Fruit fly (Drosophila melanogaster) whole organism, embryonic: Measurements from ENCODE around the gene Tusp.
A peak's percentile ranks its signal among the peaks of the same experiment; 100 is the strongest.

Experiments used
- Adf1 ChIP-seq: fragments of 200-800 bp; sonication (Bioruptor generic); IDR thresholded peaks from 2 replicates; pipeline ENCODE4 v1.3.6; 2022; ENCODE audit warnings: missing biosample characterization, missing genetic modification characterization
- B-H2 ChIP-seq: fragments of 200-800 bp; sonication (Bioruptor generic); optimal IDR thresholded peaks from 2 replicates; lab custom pipeline; 2018; ENCODE audit warnings: missing biosample characterization, mild to moderate bottlenecking, missing genetic modification characterization
- Bgb ChIP-seq: fragments of 200-800 bp; sonication (Bioruptor generic); IDR thresholded peaks from 2 replicates; pipeline ENCODE4 v1.3.6; 2022; ENCODE audit warnings: missing biosample characterization, missing genetic modification characterization; ENCODE audit not compliant: partially characterized antibody
- CG10147 ChIP-seq: fragments of 200-800 bp; sonication (Bioruptor generic); optimal IDR thresholded peaks from 2 replicates; lab custom pipeline; 2019; ENCODE audit warnings: missing biosample characterization, mild to moderate bottlenecking, missing genetic modification characterization, moderate library complexity
- CG10654 ChIP-seq: fragments of 200-800 bp; sonication (Bioruptor generic); optimal IDR thresholded peaks from 2 replicates; lab custom pipeline; 2016; ENCODE audit warnings: missing biosample characterization, missing genetic modification characterization
- CG12391 ChIP-seq: fragments of 200-800 bp; sonication (Bioruptor generic); optimal IDR thresholded peaks from 3 replicates; lab custom pipeline; 2018; ENCODE audit warnings: missing biosample characterization, mild to moderate bottlenecking, missing genetic modification characterization, moderate library complexity
- CG12659 ChIP-seq: fragments of 200-800 bp; sonication (Bioruptor generic); optimal IDR thresholded peaks from 3 replicates; lab custom pipeline; 2017; ENCODE audit warnings: mild to moderate bottlenecking, missing biosample characterization, missing genetic modification reagents, missing genetic modification characterization
- CG13624 ChIP-seq: fragments of 200-800 bp; sonication (Bioruptor generic); optimal IDR thresholded peaks from 2 replicates; lab custom pipeline; 2016; ENCODE audit warnings: missing biosample characterization, missing genetic modification characterization
- CG14860 ChIP-seq: fragments of 200-800 bp; sonication (Bioruptor generic); IDR thresholded peaks from 3 replicates; pipeline ENCODE4 v1.3.6; 2022; ENCODE audit warnings: missing biosample characterization, missing genetic modification characterization; ENCODE audit not compliant: partially characterized antibody
- CG14965 ChIP-seq: fragments of 200-800 bp; sonication (Bioruptor generic); optimal IDR thresholded peaks from 2 replicates; lab custom pipeline; 2016; ENCODE audit warnings: missing biosample characterization, missing genetic modification characterization, borderline replicate concordance
- CG15479 ChIP-seq: fragments of 200-800 bp; sonication (Bioruptor generic); optimal IDR thresholded peaks from 3 replicates; lab custom pipeline; 2019; ENCODE audit warnings: missing biosample characterization, mild to moderate bottlenecking, missing genetic modification characterization, moderate library complexity
- CG17361 ChIP-seq: fragments of 200-800 bp; sonication (Bioruptor generic); IDR thresholded peaks from 3 replicates; pipeline ENCODE4 v1.3.6; 2022; ENCODE audit warnings: missing biosample characterization, missing genetic modification characterization
- CG18599 ChIP-seq: fragments of 200-800 bp; sonication (Bioruptor generic); optimal IDR thresholded peaks from 3 replicates; lab custom pipeline; 2017; ENCODE audit warnings: missing biosample characterization, missing genetic modification characterization, mild to moderate bottlenecking, moderate library complexity, missing genetic modification reagents
- CG3838 ChIP-seq: fragments of 200-800 bp; sonication (Bioruptor generic); optimal IDR thresholded peaks from 3 replicates; lab custom pipeline; 2016; ENCODE audit warnings: missing biosample characterization, missing genetic modification characterization
- CG4424 ChIP-seq: fragments of 200-800 bp; sonication (Bioruptor generic); optimal IDR thresholded peaks from 3 replicates; lab custom pipeline; 2016; ENCODE audit warnings: missing biosample characterization, missing genetic modification characterization
- CG6654 ChIP-seq: fragments of 200-800 bp; sonication (Bioruptor generic); optimal IDR thresholded peaks from 2 replicates; lab custom pipeline; 2017; ENCODE audit warnings: missing biosample characterization, mild to moderate bottlenecking, missing genetic modification characterization
- CG6683 ChIP-seq: fragments of 200-800 bp; sonication (Bioruptor generic); optimal IDR thresholded peaks from 2 replicates; lab custom pipeline; 2017; ENCODE audit warnings: missing biosample characterization, mild to moderate bottlenecking, missing genetic modification characterization, missing genetic modification reagents
- CG9876 ChIP-seq: fragments of 200-800 bp; sonication (Bioruptor generic); optimal IDR thresholded peaks from 2 replicates; lab custom pipeline; 2016; ENCODE audit warnings: missing biosample characterization, missing genetic modification characterization
- Dll ChIP-seq: fragments of 200-800 bp; sonication (Bioruptor generic); IDR thresholded peaks from 4 replicates; pipeline ENCODE4 v1.3.6; 2022; ENCODE audit warnings: missing biosample characterization, missing genetic modification characterization; ENCODE audit not compliant: partially characterized antibody
- Doc2 ChIP-seq: fragments of 200-800 bp; sonication (Bioruptor generic); IDR thresholded peaks from 2 replicates; pipeline ENCODE4 v1.3.6; 2022; ENCODE audit warnings: missing biosample characterization, missing genetic modification characterization
- ERR ChIP-seq: fragments of 200-800 bp; sonication (Bioruptor generic); optimal IDR thresholded peaks from 2 replicates; lab custom pipeline; 2016; ENCODE audit warnings: missing biosample characterization, missing genetic modification characterization
- Hey ChIP-seq: fragments of 200-800 bp; sonication (Bioruptor generic); optimal IDR thresholded peaks from 3 replicates; lab custom pipeline; 2018; ENCODE audit warnings: missing biosample characterization, mild to moderate bottlenecking, missing genetic modification characterization
- Hr51 ChIP-seq, 2 experiments: fragments of 200-800 bp; sonication (Bioruptor generic); optimal IDR thresholded peaks; 2 replicates in 1 of 2; 3 replicates in 1 of 2; lab custom pipeline; 2016 to 2018; ENCODE audit warnings: missing biosample characterization in 2 of 2, missing genetic modification characterization in 2 of 2, mild to moderate bottlenecking in 1 of 2, moderate library complexity in 1 of 2
- MESR4 ChIP-seq: fragments of 200-800 bp; sonication (Bioruptor generic); optimal IDR thresholded peaks from 2 replicates; lab custom pipeline; 2018; ENCODE audit warnings: missing biosample characterization, mild to moderate bottlenecking, missing genetic modification characterization, moderate library complexity
- NC2α ChIP-seq: fragments of 200-800 bp; sonication (Bioruptor generic); optimal IDR thresholded peaks from 2 replicates; lab custom pipeline; 2016; ENCODE audit warnings: missing biosample characterization, missing genetic modification characterization
- Nf-YB ChIP-seq: fragments of 200-800 bp; sonication (Bioruptor generic); optimal IDR thresholded peaks from 3 replicates; lab custom pipeline; 2019; ENCODE audit warnings: missing biosample characterization, mild to moderate bottlenecking, missing genetic modification characterization, moderate library complexity
- PHDP ChIP-seq: fragments of 200-800 bp; sonication (Bioruptor generic); optimal IDR thresholded peaks from 3 replicates; lab custom pipeline; 2018; ENCODE audit warnings: missing biosample characterization, mild to moderate bottlenecking, missing genetic modification characterization, moderate library complexity
- Sox100B ChIP-seq: fragments of 200-800 bp; sonication (Bioruptor generic); optimal IDR thresholded peaks from 3 replicates; lab custom pipeline; 2018; ENCODE audit warnings: missing biosample characterization, mild to moderate bottlenecking, missing genetic modification characterization
- amos ChIP-seq: fragments of 200-800 bp; sonication (Bioruptor generic); IDR thresholded peaks from 2 replicates; pipeline ENCODE4 v1.3.6; 2022; ENCODE audit warnings: missing biosample characterization, missing genetic modification characterization; ENCODE audit not compliant: partially characterized antibody
- ato ChIP-seq: fragments of 200-800 bp; sonication (Bioruptor generic); IDR thresholded peaks from 2 replicates; pipeline ENCODE4 v1.3.6; 2022; ENCODE audit warnings: missing biosample characterization, missing genetic modification characterization; ENCODE audit not compliant: partially characterized antibody
- ci ChIP-seq: fragments of 200-800 bp; sonication (Bioruptor generic); IDR thresholded peaks from 3 replicates; pipeline ENCODE4 v1.3.6; 2022; ENCODE audit warnings: missing biosample characterization, missing genetic modification characterization
- croc ChIP-seq: fragments of 200-800 bp; sonication (Bioruptor generic); conservative IDR thresholded peaks from 3 replicates; pipeline ENCODE4 v1.3.6; 2022; ENCODE audit warnings: missing biosample characterization, missing genetic modification characterization
- esg ChIP-seq: fragments of 200-800 bp; sonication (Bioruptor generic); conservative IDR thresholded peaks from 2 replicates; pipeline ENCODE4 v1.3.6; 2022; ENCODE audit warnings: missing biosample characterization, missing genetic modification characterization
- eve ChIP-seq, 2 experiments: fragments of >200 bp; optimal IDR thresholded peaks; 2 replicates each; lab custom pipeline; 2017; ENCODE audit warnings: missing biosample characterization in 2 of 2, missing genetic modification characterization in 2 of 2
- fd3F ChIP-seq: fragments of 200-800 bp; sonication (Bioruptor generic); optimal IDR thresholded peaks from 2 replicates; lab custom pipeline; 2018; ENCODE audit warnings: missing biosample characterization, mild to moderate bottlenecking, missing genetic modification characterization, moderate library complexity
- hb ChIP-seq: fragments of 200-800 bp; sonication (Bioruptor generic); IDR thresholded peaks from 3 replicates; pipeline ENCODE4 v1.3.6; 2022; ENCODE audit warnings: missing biosample characterization, missing genetic modification characterization; ENCODE audit not compliant: partially characterized antibody
- her ChIP-seq: fragments of 200-800 bp; sonication (Bioruptor generic); optimal IDR thresholded peaks from 2 replicates; lab custom pipeline; 2016; ENCODE audit warnings: missing biosample characterization, missing genetic modification characterization
- ind ChIP-seq: fragments of 200-800 bp; sonication (Bioruptor generic); optimal IDR thresholded peaks from 3 replicates; lab custom pipeline; 2016; ENCODE audit warnings: missing biosample characterization, missing genetic modification characterization
- lmd ChIP-seq: fragments of 200-800 bp; sonication (Bioruptor generic); IDR thresholded peaks from 2 replicates; pipeline ENCODE4 v1.3.6; 2022; ENCODE audit warnings: missing biosample characterization, missing genetic modification characterization
- maf-S ChIP-seq: fragments of 200-800 bp; sonication (Bioruptor generic); optimal IDR thresholded peaks from 2 replicates; lab custom pipeline; 2016; ENCODE audit warnings: missing biosample characterization, missing genetic modification characterization
- mam ChIP-seq: fragments of 200-800 bp; sonication (Bioruptor generic); optimal IDR thresholded peaks from 3 replicates; lab custom pipeline; 2016; ENCODE audit warnings: missing biosample characterization, missing genetic modification characterization
- mld ChIP-seq: fragments of 200-800 bp; sonication (Bioruptor generic); IDR thresholded peaks from 3 replicates; pipeline ENCODE4 v1.3.6; 2022; ENCODE audit warnings: missing biosample characterization, missing genetic modification characterization; ENCODE audit not compliant: partially characterized antibody
- otp ChIP-seq: fragments of 200-800 bp; sonication (Bioruptor generic); IDR thresholded peaks from 3 replicates; pipeline ENCODE4, ENCODE4 v1.3.6; 2022; ENCODE audit warnings: missing biosample characterization, missing genetic modification characterization
- salm ChIP-seq: fragments of 200-800 bp; sonication (Bioruptor generic); optimal IDR thresholded peaks from 2 replicates; lab custom pipeline; 2018; ENCODE audit warnings: missing biosample characterization, mild to moderate bottlenecking, missing genetic modification characterization
- slou ChIP-seq: fragments of 200-800 bp; sonication (Bioruptor generic); optimal IDR thresholded peaks from 3 replicates; lab custom pipeline; 2016; ENCODE audit warnings: missing biosample characterization, missing genetic modification characterization
- sob ChIP-seq: fragments of 200-800 bp; sonication (Bioruptor generic); IDR thresholded peaks from 2 replicates; pipeline ENCODE4 v1.3.6; 2022; ENCODE audit warnings: missing biosample characterization, missing genetic modification characterization
- tna ChIP-seq: fragments of 200-800 bp; sonication (Bioruptor generic); IDR thresholded peaks from 2 replicates; pipeline ENCODE4 v1.3.6; 2022; ENCODE audit warnings: missing biosample characterization, missing genetic modification characterization; ENCODE audit not compliant: partially characterized antibody
- trh ChIP-seq: fragments of 200-800 bp; sonication (Bioruptor generic); optimal IDR thresholded peaks from 2 replicates; lab custom pipeline; 2016; ENCODE audit warnings: missing biosample characterization, missing genetic modification characterization
- unc-4 ChIP-seq: fragments of 200-800 bp; sonication (Bioruptor generic); IDR thresholded peaks from 2 replicates; pipeline ENCODE4 v1.3.6; 2022; ENCODE audit warnings: missing biosample characterization, missing genetic modification characterization; ENCODE audit not compliant: partially characterized antibody

Gene Tusp

dm6 chr3R:27581263-27581868 lies 26.3 kb upstream of the Tusp start (continued):
- TF ChIP-seq CG14860 (GFP tag; lab: Robert Waterston, UW) (no peak), Bgb (no peak), CG6683 (GFP tag; lab: Kevin White, UChicago) (peak; percentile 59), mld (GFP tag; lab: Robert Waterston, UW) (no peak), CG12391 (tag; lab: Kevin White, UChicago) (peak; percentile 62), hb (GFP tag; lab: Robert Waterston, UW) (no peak), CG6654 (GFP tag; lab: Kevin White, UChicago) (no peak), Sox100B (GFP tag; lab: Kevin White, UChicago) (no peak), CG3838 (GFP tag; lab: Kevin White, UChicago) (no peak), Hey (peak; percentile 3), B-H2 (GFP tag; lab: Kevin White, UChicago) (peak; percentile 55), Nf-YB (GFP tag; lab: Kevin White, UChicago) (peak; percentile 20), Hr51 (GFP tag; optimal IDR thresholded peaks at IDR 0.05; lab: Kevin White, UChicago) (peak; percentile 5 to 75), CG10147 (peak; percentile 12), CG9876 (peak; percentile 19), ci (GFP tag; lab: Robert Waterston, UW) (no peak), MESR4 (GFP tag; lab: Kevin White, UChicago) (no peak), CG4424 (GFP tag; lab: Kevin White, UChicago) (peak; percentile 11), CG12659 (peak; percentile 79), ERR (peak; percentile 9), her (GFP tag; lab: Kevin White, UChicago) (peak; percentile 42), PHDP (tag; lab: Kevin White, UChicago) (peak; percentile 83), tna (GFP tag; lab: Robert Waterston, UW) (no peak), CG14965 (GFP tag; lab: Kevin White, UChicago) (no peak), unc-4 (no peak), otp (no peak), CG13624 (GFP tag; lab: Kevin White, UChicago) (peak; percentile 26), CG17361 (no peak), mam (peak; percentile 39), sob (GFP tag; lab: Robert Waterston, UW) (no peak), Dll (GFP tag; lab: Robert Waterston, UW) (no peak), CG10654 (GFP tag; lab: Kevin White, UChicago) (no peak), Adf1 (no peak), CG15479 (peak; percentile 33), slou (no peak), fd3F (GFP tag; lab: Kevin White, UChicago) (no peak), croc (GFP tag; lab: Robert Waterston, UW) (no peak), ind (peak; percentile 45), maf-S (GFP tag; lab: Kevin White, UChicago) (no peak), eve (GFP tag; optimal IDR thresholded peaks at IDR 0.05; lab: Kevin White, UChicago) (no peak), lmd (no peak), ato (no peak), amos (GFP tag; lab: Robert Waterston, UW) (no peak), salm (tag; lab: Kevin White, UChicago) (peak; percentile 65), NC2α (GFP tag; lab: Kevin White, UChicago) (no peak), CG18599 (GFP tag; lab: Kevin White, UChicago) (peak; percentile 89), esg (GFP tag; lab: Robert Waterston, UW) (no peak), Doc2 (GFP tag; lab: Robert Waterston, UW) (no peak), trh (GFP tag; lab: Kevin White, UChicago) (no peak)
